Fruit fly (Drosophila melanogaster) whole organism, wandering third instar larva: ENCODE data around the gene L2HGDH.
A peak's percentile ranks its signal among the peaks of the same experiment; 100 is the strongest.

Source experiments
- Abd-B ChIP-seq: fragments of >200 bp; optimal IDR thresholded peaks from 2 replicates; lab custom pipeline; 2017; ENCODE audit warnings: missing biosample characterization, missing genetic modification characterization
- CG32264 ChIP-seq: fragments of 200-800 bp; sonication (Bioruptor generic); optimal IDR thresholded peaks from 2 replicates; lab custom pipeline; 2016; ENCODE audit warnings: missing biosample characterization, missing genetic modification characterization
- CG9705 ChIP-seq: fragments of 200-800 bp; sonication (Bioruptor generic); optimal IDR thresholded peaks from 2 replicates; lab custom pipeline; 2018; ENCODE audit warnings: missing biosample characterization, mild to moderate bottlenecking, missing genetic modification characterization
- CrebA ChIP-seq: fragments of 200-800 bp; sonication (Bioruptor generic); optimal IDR thresholded peaks from 2 replicates; lab custom pipeline; 2016; ENCODE audit warnings: missing biosample characterization, mild to moderate bottlenecking, missing genetic modification characterization, borderline replicate concordance
- Dfd ChIP-seq: fragments of >200 bp; optimal IDR thresholded peaks from 2 replicates; lab custom pipeline; 2017; ENCODE audit warnings: missing biosample characterization, missing genetic modification characterization
- Dif ChIP-seq: fragments of 200-275, 200-300 bp; sonication (Bioruptor generic); optimal IDR thresholded peaks from 2 replicates; lab custom pipeline; 2018; ENCODE audit warnings: missing biosample characterization, missing genetic modification characterization; ENCODE audit not compliant: partially characterized antibody
- GATAd ChIP-seq: sonication (Bioruptor generic); optimal IDR thresholded peaks from 2 replicates; lab custom pipeline; 2016; ENCODE audit warnings: missing biosample characterization, missing genetic modification characterization
- HLH106 ChIP-seq: fragments of 200-800 bp; optimal IDR thresholded peaks from 3 replicates; lab custom pipeline; 2019; ENCODE audit warnings: missing biosample characterization, mild to moderate bottlenecking, missing genetic modification characterization, moderate library complexity
- Hnf4 ChIP-seq: fragments of 200-800 bp; sonication (Bioruptor generic); optimal IDR thresholded peaks from 2 replicates; lab custom pipeline; 2016; ENCODE audit warnings: missing biosample characterization, mild to moderate bottlenecking, missing genetic modification characterization
- Hr78 ChIP-seq: fragments of >200 bp; optimal IDR thresholded peaks from 2 replicates; lab custom pipeline; 2017; ENCODE audit warnings: missing biosample characterization, missing genetic modification characterization
- Hr83 ChIP-seq: fragments of 200-300 bp; sonication (Bioruptor generic); optimal IDR thresholded peaks from 2 replicates; lab custom pipeline; 2016; ENCODE audit warnings: missing biosample characterization, mild to moderate bottlenecking, missing genetic modification characterization, moderate library complexity; ENCODE audit not compliant: poor library complexity, severe bottlenecking
- Jra ChIP-seq: sonication (Bioruptor generic); optimal IDR thresholded peaks from 2 replicates; lab custom pipeline; 2016; ENCODE audit warnings: missing biosample characterization, missing genetic modification characterization
- Mio ChIP-seq: sonication (Bioruptor generic); optimal IDR thresholded peaks from 2 replicates; lab custom pipeline; 2016; ENCODE audit warnings: missing biosample characterization, missing genetic modification characterization
- Myc ChIP-seq: fragments of >200 bp; optimal IDR thresholded peaks from 2 replicates; lab custom pipeline; 2017
- N ChIP-seq: fragments of >200 bp; optimal IDR thresholded peaks from 2 replicates; lab custom pipeline; 2018; ENCODE audit warnings: missing biosample characterization, missing external identifiers, missing genetic modification characterization
- OdsH ChIP-seq: fragments of 200-800 bp; sonication (Bioruptor generic); optimal IDR thresholded peaks from 2 replicates; lab custom pipeline; 2016; ENCODE audit warnings: missing biosample characterization, mild to moderate bottlenecking, missing genetic modification characterization
- Rel ChIP-seq, 2 experiments: fragments of 200-800 bp; sonication (Bioruptor generic) in 1 of 2; optimal IDR thresholded peaks; 2 replicates in 1 of 2; 3 replicates in 1 of 2; lab custom pipeline; 2016 to 2019; ENCODE audit warnings: mild to moderate bottlenecking in 2 of 2, missing biosample characterization in 2 of 2, missing genetic modification characterization in 2 of 2, moderate library complexity in 1 of 2
- Sp1 ChIP-seq: fragments of 200-800 bp; sonication (Bioruptor generic); optimal IDR thresholded peaks from 3 replicates; lab custom pipeline; 2019; ENCODE audit warnings: missing biosample characterization, mild to moderate bottlenecking, missing genetic modification characterization, moderate library complexity
- Vsx2 ChIP-seq: fragments of 200-300, 225-300 bp; sonication (Bioruptor generic); optimal IDR thresholded peaks from 2 replicates; lab custom pipeline; 2018; ENCODE audit warnings: missing biosample characterization, missing genetic modification characterization; ENCODE audit not compliant: partially characterized antibody
- br ChIP-seq: fragments of 200-800 bp; sonication (Bioruptor generic); optimal IDR thresholded peaks from 2 replicates; lab custom pipeline; 2016; ENCODE audit warnings: missing biosample characterization, missing genetic modification characterization
- brk ChIP-seq: fragments of 200-800 bp; sonication (Bioruptor generic); optimal IDR thresholded peaks from 2 replicates; lab custom pipeline; 2016; ENCODE audit warnings: missing biosample characterization, mild to moderate bottlenecking, missing genetic modification characterization
- dl ChIP-seq, 2 experiments: fragments of 175-275, 200-275 bp in 1 of 2; fragments of 200-275 bp in 1 of 2; sonication (Bioruptor generic); optimal IDR thresholded peaks; lab custom pipeline; 2018; ENCODE audit warnings: mild to moderate bottlenecking in 2 of 2, missing biosample characterization in 2 of 2, missing genetic modification characterization in 2 of 2, moderate library complexity in 2 of 2; ENCODE audit not compliant: partially characterized antibody in 2 of 2, insufficient read depth in 1 of 2
- dmrt93B ChIP-seq: fragments of 200-800 bp; sonication (Bioruptor generic); optimal IDR thresholded peaks from 2 replicates; lab custom pipeline; 2018; ENCODE audit warnings: missing biosample characterization, mild to moderate bottlenecking, missing genetic modification characterization
- dsf ChIP-seq: sonication (Bioruptor generic); optimal IDR thresholded peaks from 2 replicates; lab custom pipeline; 2016; ENCODE audit warnings: missing biosample characterization, missing genetic modification characterization, borderline replicate concordance
- ey ChIP-seq: fragments of 200-800 bp; sonication (Bioruptor generic); optimal IDR thresholded peaks from 2 replicates; lab custom pipeline; 2016; ENCODE audit warnings: missing biosample characterization, missing genetic modification characterization
- foxo ChIP-seq, 2 experiments: fragments of 200-800 bp; sonication (Bioruptor generic); optimal IDR thresholded peaks; 2 replicates in 1 of 2; 3 replicates in 1 of 2; lab custom pipeline; 2016 to 2017; ENCODE audit warnings: missing biosample characterization in 2 of 2, missing genetic modification characterization in 2 of 2
- fru ChIP-seq: fragments of 200-800 bp; sonication (Bioruptor generic); optimal IDR thresholded peaks from 3 replicates; lab custom pipeline; 2016; ENCODE audit warnings: missing biosample characterization, mild to moderate bottlenecking, missing genetic modification characterization
- h ChIP-seq: fragments of 200-800 bp; sonication (Bioruptor generic); optimal IDR thresholded peaks from 3 replicates; lab custom pipeline; 2016; ENCODE audit warnings: missing biosample characterization, mild to moderate bottlenecking, missing genetic modification characterization
- jim ChIP-seq: fragments of 175-275, 200-325 bp; sonication (Bioruptor generic); optimal IDR thresholded peaks from 2 replicates; lab custom pipeline; 2016; ENCODE audit warnings: missing biosample characterization, mild to moderate bottlenecking, missing genetic modification characterization
- lola ChIP-seq: fragments of >200 bp; optimal IDR thresholded peaks from 2 replicates; lab custom pipeline; 2017; ENCODE audit warnings: missing biosample characterization, missing genetic modification characterization
- pan ChIP-seq: fragments of >200 bp; optimal IDR thresholded peaks from 2 replicates; lab custom pipeline; 2017
- psq ChIP-seq: fragments of 200-800 bp; sonication (Bioruptor generic); optimal IDR thresholded peaks from 3 replicates; lab custom pipeline; 2017; ENCODE audit warnings: missing biosample characterization, mild to moderate bottlenecking, missing genetic modification characterization, moderate library complexity
- rgr ChIP-seq: fragments of 200-800 bp; sonication (Bioruptor generic); optimal IDR thresholded peaks from 3 replicates; lab custom pipeline; 2016; ENCODE audit warnings: missing biosample characterization, mild to moderate bottlenecking, missing genetic modification characterization
- sage ChIP-seq: fragments of 200-800 bp; sonication (Bioruptor generic); optimal IDR thresholded peaks from 2 replicates; lab custom pipeline; 2016; ENCODE audit warnings: missing biosample characterization, mild to moderate bottlenecking, missing genetic modification characterization
- sv ChIP-seq: fragments of 200-800 bp; sonication (Bioruptor generic); optimal IDR thresholded peaks from 3 replicates; lab custom pipeline; 2016; ENCODE audit warnings: missing biosample characterization, missing genetic modification characterization
- tai ChIP-seq: sonication (Bioruptor generic); optimal IDR thresholded peaks from 2 replicates; lab custom pipeline; 2016; ENCODE audit warnings: missing biosample characterization, missing genetic modification characterization
- usp ChIP-seq: fragments of >200 bp; optimal IDR thresholded peaks from 2 replicates; lab custom pipeline; 2017; ENCODE audit warnings: missing biosample characterization, missing genetic modification characterization
- woc ChIP-seq: sonication (Bioruptor generic); optimal IDR thresholded peaks from 2 replicates; lab custom pipeline; 2016; ENCODE audit warnings: missing biosample characterization, mild to moderate bottlenecking, missing genetic modification characterization

L2HGDH gene

dm6 chr2L:19014881-19015366 is 40.7 kb upstream of the L2HGDH start:
- no peak for TF ChIP-seq Dif (GFP tag; lab: Kevin White, UChicago)
- no peak for TF ChIP-seq GATAd (GFP tag; lab: Kevin White, UChicago)
- no peak for TF ChIP-seq Myc (lab: Kevin White, UChicago)
- TF ChIP-seq brk: no peak
- no peak for TF ChIP-seq lola (GFP tag; lab: Kevin White, UChicago)
- peak; percentile 13 for TF ChIP-seq Vsx2
- no peak for TF ChIP-seq pan
- no peak for TF ChIP-seq Jra (GFP tag; lab: Kevin White, UChicago)
- TF ChIP-seq tai (GFP tag; lab: Kevin White, UChicago): no peak
- TF ChIP-seq, all 38 proteins: peak for 1

dm6 chr2L:19014032-19014880 is 40.0 kb upstream of the L2HGDH start:
- TF ChIP-seq dsf (no peak), rgr (GFP tag; lab: Kevin White, UChicago) (peak; percentile 14), CrebA (GFP tag; lab: Kevin White, UChicago) (no peak), Jra (GFP tag; lab: Kevin White, UChicago) (no peak), tai (GFP tag; lab: Kevin White, UChicago) (no peak), Sp1 (GFP tag; lab: Kevin White, UChicago) (peak; percentile 67), Dif (GFP tag; lab: Kevin White, UChicago) (no peak), OdsH (GFP tag; lab: Kevin White, UChicago) (peak; percentile 27), ey (GFP tag; lab: Kevin White, UChicago) (no peak), sv (peak; percentile 38), jim (GFP tag; lab: Kevin White, UChicago) (no peak), usp (GFP tag; lab: Kevin White, UChicago) (no peak), HLH106 (tag; lab: Kevin White, UChicago) (peak; percentile 61), sage (no peak), fru (peak; percentile 28), Hr83 (GFP tag; lab: Kevin White, UChicago) (no peak), lola (GFP tag; lab: Kevin White, UChicago) (no peak), dmrt93B (GFP tag; lab: Kevin White, UChicago) (peak; percentile 39), Abd-B (no peak), Hnf4 (GFP tag; lab: Kevin White, UChicago) (no peak), h (GFP tag; lab: Kevin White, UChicago) (peak; percentile 35), Hr78 (GFP tag; lab: Kevin White, UChicago) (no peak), psq (GFP tag; lab: Kevin White, UChicago) (peak; percentile 10), foxo (GFP tag; optimal IDR thresholded peaks at IDR 0.05; lab: Kevin White, UChicago) (peak in 1 of 2 experiments; percentile 40), CG9705 (peak; percentile 2), GATAd (GFP tag; lab: Kevin White, UChicago) (no peak), dl (GFP tag; optimal IDR thresholded peaks at IDR 0.05; lab: Kevin White, UChicago; ENCODE audit: insufficient read depth in 1 of 2, partially characterized antibody in 2 of 2) (no peak), Vsx2 (no peak), Mio (GFP tag; lab: Kevin White, UChicago) (no peak), woc (no peak), Rel (GFP tag; optimal IDR thresholded peaks at IDR 0.05; lab: Kevin White, UChicago) (no peak), Rel (tag; optimal IDR thresholded peaks at IDR 0.05; lab: Kevin White, UChicago) (no peak), brk (no peak), Dfd (no peak), N (GFP tag; lab: Kevin White, UChicago) (no peak), Myc (lab: Kevin White, UChicago) (no peak), pan (no peak), br (peak; percentile 3), CG32264 (GFP tag; lab: Kevin White, UChicago) (no peak)
